Worm (Caenorhabditis elegans): ENCODE measurements around the gene F29B9.11.

The F29B9.11 gene

ce11 chrIV:4705182-4705581, 45.2 kb upstream of the F29B9.11 start (continued):
- no peak for TF ChIP-seq blmp-1 (tag; optimal IDR thresholded peaks at IDR 0.05)
- peak; percentile 42 to 72 for TF ChIP-seq lsy-2 (tag; optimal IDR thresholded peaks at IDR 0.05)
- peak; percentile 56 for TF ChIP-seq swsn-7 (tag; optimal IDR thresholded peaks at IDR 0.05)
- no peak for TF ChIP-seq pqm-1 (tag; optimal IDR thresholded peaks at IDR 0.05)
- peak; percentile 48 for TF ChIP-seq xbp-1 (tag; optimal IDR thresholded peaks at IDR 0.05)
- TF ChIP-seq nhr-237 (tag; optimal IDR thresholded peaks at IDR 0.05): peak; percentile 29
- TF ChIP-seq hpl-2 (GFP tag; optimal IDR thresholded peaks at IDR 0.05): no peak
- TF ChIP-seq snu-23 (GFP tag; optimal IDR thresholded peaks at IDR 0.05): peak; percentile 75
- TF ChIP-seq jun-1 (tag; optimal IDR thresholded peaks at IDR 0.05): peak; percentile 28
- TF ChIP-seq mdl-1 (tag; optimal IDR thresholded peaks at IDR 0.05): peak in 1 of 2 experiments; percentile 42
- peak; percentile 58 to 59 for TF ChIP-seq lin-35 (GFP tag; optimal IDR thresholded peaks at IDR 0.05)
- TF ChIP-seq nhr-11 (tag; optimal IDR thresholded peaks at IDR 0.05): no peak
- TF ChIP-seq mep-1 (tag; optimal IDR thresholded peaks at IDR 0.05): peak; percentile 56
- TF ChIP-seq nhr-47 (tag; optimal IDR thresholded peaks at IDR 0.05): peak; percentile 64
- TF ChIP-seq unc-62 (GFP tag; optimal IDR thresholded peaks at IDR 0.05): no peak
- TF ChIP-seq mab-9 (GFP tag; IDR thresholded peaks at IDR 0.05): no peak
- TF ChIP-seq egl-13 (tag; optimal IDR thresholded peaks at IDR 0.05): no peak
- peak; percentile 59 for TF ChIP-seq fkh-8 (tag; optimal IDR thresholded peaks at IDR 0.05)
- TF ChIP-seq alr-1 (tag; optimal IDR thresholded peaks at IDR 0.05; ENCODE audit: borderline replicate concordance): no peak
- no peak for TF ChIP-seq nhr-28 (tag; optimal IDR thresholded peaks at IDR 0.05)
- TF ChIP-seq mef-2 (tag; optimal IDR thresholded peaks at IDR 0.05): no peak
- no peak for TF ChIP-seq hlh-17 (GFP tag; optimal IDR thresholded peaks at IDR 0.05; ENCODE audit: borderline replicate concordance)
- TF ChIP-seq fos-1 (tag; optimal IDR thresholded peaks at IDR 0.05): peak; percentile 24
- peak; percentile 33 to 54 (median 37) for TF ChIP-seq ceh-82 (tag; optimal IDR thresholded peaks at IDR 0.05)
- peak; percentile 83 for TF ChIP-seq skn-1 (tag; optimal IDR thresholded peaks at IDR 0.05)
- no peak for TF ChIP-seq fkh-10 (GFP tag; optimal IDR thresholded peaks at IDR 0.05)
- peak; percentile 47 for TF ChIP-seq lin-15B (tag; optimal IDR thresholded peaks at IDR 0.05)
- no peak for TF ChIP-seq ets-5 (GFP tag; IDR thresholded peaks at IDR 0.05)

DNA sequence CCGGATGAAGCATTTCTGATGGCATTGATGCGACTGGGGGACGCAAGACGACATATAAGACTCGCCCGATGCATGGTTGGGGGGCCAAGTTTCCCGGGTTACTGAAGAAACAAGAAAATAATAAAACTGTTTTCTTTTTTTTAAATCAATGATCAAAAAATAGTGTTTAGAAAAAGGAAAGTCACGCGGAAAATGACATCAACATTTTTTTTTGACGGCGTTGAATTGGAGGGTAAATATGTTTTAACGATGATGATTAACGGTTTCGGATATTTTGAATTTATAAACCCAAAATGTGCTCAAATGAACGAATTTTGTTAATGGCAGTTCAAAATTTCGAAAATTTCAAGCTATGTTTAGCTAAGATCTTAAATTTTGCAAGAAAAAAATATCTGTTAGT, 43.9 kb upstream of the F29B9.11 start, which contains the start of gene ogdh-1:
TSS of gene ogdh-1 (minus strand) at position 101 of the 400 bp plus-strand sequence.
- TF ChIP-seq dsc-1 (tag; optimal IDR thresholded peaks at IDR 0.05) (no peak), egl-13 (tag; optimal IDR thresholded peaks at IDR 0.05) (no peak), isw-1 (GFP tag; IDR thresholded peaks at IDR 0.05) (no peak), snpc-4 (tag; optimal IDR thresholded peaks at IDR 0.05) (no peak), nhr-85 (tag) (no peak), fkh-8 (tag; optimal IDR thresholded peaks at IDR 0.05) (no peak), Y116A8C.19 (tag; optimal IDR thresholded peaks at IDR 0.05; ENCODE audit: borderline replicate concordance) (no peak), grh-1 (GFP tag; IDR thresholded peaks at IDR 0.05) (no peak), nhr-12 (tag; optimal IDR thresholded peaks at IDR 0.05) (no peak), lin-14 (GFP tag; optimal IDR thresholded peaks at IDR 0.05) (no peak), C04F5.9 (tag; optimal IDR thresholded peaks at IDR 0.05) (no peak), unc-98 (GFP tag; IDR thresholded peaks at IDR 0.05) (no peak), ceh-88 (GFP tag; IDR thresholded peaks at IDR 0.05) (no peak), lin-15B (tag; optimal IDR thresholded peaks at IDR 0.05) (no peak), xbp-1 (tag; optimal IDR thresholded peaks at IDR 0.05) (no peak), pax-3 (tag; optimal IDR thresholded peaks at IDR 0.05) (no peak), alr-1 (tag; optimal IDR thresholded peaks at IDR 0.05; ENCODE audit: borderline replicate concordance) (no peak), nhr-19 (GFP tag; conservative IDR thresholded peaks at IDR 0.05) (no peak)

DNA sequence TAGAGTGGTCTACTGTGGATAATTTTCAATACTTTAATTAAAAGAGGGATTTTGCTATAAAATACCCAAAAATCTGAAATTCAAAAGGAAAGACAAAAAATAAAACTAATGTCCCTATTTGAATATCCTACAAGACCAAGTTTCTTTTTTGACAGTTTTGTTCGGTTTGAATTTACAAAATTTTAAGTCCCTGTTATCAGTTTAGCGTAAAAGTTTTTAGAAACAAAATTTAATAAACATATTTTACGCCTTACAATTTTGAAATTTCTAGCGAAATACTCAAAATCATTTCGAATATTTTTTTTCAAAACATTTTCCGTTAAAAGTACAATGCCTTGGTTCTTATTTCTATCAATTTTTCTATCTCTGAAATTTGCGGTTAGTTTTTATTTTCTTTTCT, 32.5 kb upstream of the F29B9.11 start, which contains the start of gene spe-51:
TSS of gene spe-51 (plus strand) at position 301 of the 400 bp plus-strand sequence.
- TF ChIP-seq C04F5.9 (tag; optimal IDR thresholded peaks at IDR 0.05) (no peak), unc-30 (tag; optimal IDR thresholded peaks at IDR 0.05) (no peak), dsc-1 (tag; optimal IDR thresholded peaks at IDR 0.05) (no peak)

Data from whole organism, L1 larva.